Fruit fly (Drosophila melanogaster) whole organism, pupa: ENCODE data around the gene TTLL15.

Source experiments
- CG10348 ChIP-seq: fragments of 200-800 bp; sonication (Bioruptor generic); IDR thresholded peaks from 2 replicates; pipeline ENCODE4 v1.3.6; 2022; ENCODE audit warnings: missing biosample characterization, missing genetic modification characterization
- CG12605 ChIP-seq: fragments of 200-800 bp; sonication (Bioruptor generic); IDR thresholded peaks from 2 replicates; pipeline ENCODE4 v1.3.6; 2022; ENCODE audit warnings: missing biosample characterization, missing genetic modification characterization
- CG13204 ChIP-seq: fragments of 200-800 bp; sonication (Bioruptor generic); optimal IDR thresholded peaks from 2 replicates; lab custom pipeline; 2018; ENCODE audit warnings: missing biosample characterization, mild to moderate bottlenecking, missing genetic modification characterization, moderate library complexity
- CG14655 ChIP-seq: fragments of 200-800 bp; sonication (Bioruptor generic); optimal IDR thresholded peaks from 3 replicates; lab custom pipeline; 2017; ENCODE audit warnings: mild to moderate bottlenecking, missing biosample characterization, missing genetic modification reagents, missing genetic modification characterization
- CG15710 ChIP-seq: fragments of 200-800 bp; sonication (Bioruptor generic); optimal IDR thresholded peaks from 2 replicates; lab custom pipeline; 2018; ENCODE audit warnings: missing biosample characterization, mild to moderate bottlenecking, missing genetic modification characterization, moderate library complexity
- CG17806 ChIP-seq: fragments of 200-800 bp; sonication (Bioruptor generic); optimal IDR thresholded peaks from 2 replicates; lab custom pipeline; 2018; ENCODE audit warnings: missing biosample characterization, mild to moderate bottlenecking, missing genetic modification characterization, moderate library complexity
- CG32121 ChIP-seq: fragments of 200-800 bp; sonication (Bioruptor generic); IDR thresholded peaks from 2 replicates; pipeline ENCODE4 v1.3.6; 2022; ENCODE audit warnings: missing biosample characterization, missing genetic modification characterization
- CG34367 ChIP-seq: fragments of 200-800 bp; sonication (Bioruptor generic); optimal IDR thresholded peaks from 2 replicates; lab custom pipeline; 2018; ENCODE audit warnings: missing biosample characterization, mild to moderate bottlenecking, missing genetic modification characterization
- CG4496 ChIP-seq: fragments of 200-800 bp; sonication (Bioruptor generic); IDR thresholded peaks from 3 replicates; pipeline ENCODE4 v1.3.6; 2022; ENCODE audit warnings: missing biosample characterization, missing genetic modification characterization
- CG8159 ChIP-seq: fragments of 200-800 bp; sonication (Bioruptor generic); optimal IDR thresholded peaks from 3 replicates; lab custom pipeline; 2018; ENCODE audit warnings: missing biosample characterization, mild to moderate bottlenecking, missing genetic modification characterization, moderate library complexity
- CG8301 ChIP-seq: fragments of 200-800 bp; sonication (Bioruptor generic); optimal IDR thresholded peaks from 2 replicates; lab custom pipeline; 2018; ENCODE audit warnings: missing biosample characterization, mild to moderate bottlenecking, missing genetic modification characterization
- CG9948 ChIP-seq: fragments of 200-800 bp; sonication (Bioruptor generic); optimal IDR thresholded peaks from 2 replicates; lab custom pipeline; 2018; ENCODE audit warnings: missing biosample characterization, mild to moderate bottlenecking, missing genetic modification characterization, moderate library complexity
- D1 ChIP-seq: fragments of 200-800 bp; sonication (Bioruptor generic); optimal IDR thresholded peaks from 2 replicates; lab custom pipeline; 2018; ENCODE audit warnings: missing biosample characterization, mild to moderate bottlenecking, missing genetic modification characterization, moderate library complexity
- EcR ChIP-seq: fragments of 200-800 bp; sonication (Bioruptor generic); optimal IDR thresholded peaks from 3 replicates; lab custom pipeline; 2019; ENCODE audit warnings: missing biosample characterization, missing genetic modification characterization, mild to moderate bottlenecking, moderate library complexity, missing genetic modification reagents
- Ets98B ChIP-seq: fragments of 200-800 bp; sonication (Bioruptor generic); IDR thresholded peaks from 2 replicates; pipeline ENCODE4 v1.3.6; 2022; ENCODE audit warnings: missing biosample characterization, missing genetic modification characterization
- Pif1A ChIP-seq: fragments of 200-800 bp; sonication (Bioruptor generic); optimal IDR thresholded peaks from 3 replicates; lab custom pipeline; 2016; ENCODE audit warnings: missing biosample characterization, missing genetic modification characterization
- Pif1B ChIP-seq: fragments of 200-800 bp; sonication (Bioruptor generic); optimal IDR thresholded peaks from 3 replicates; lab custom pipeline; 2016; ENCODE audit warnings: missing biosample characterization, missing genetic modification characterization
- Snoo ChIP-seq: fragments of 200-800 bp; sonication (Bioruptor generic); optimal IDR thresholded peaks from 3 replicates; lab custom pipeline; 2017; ENCODE audit warnings: missing biosample characterization, mild to moderate bottlenecking, missing genetic modification characterization, inconsistent platforms
- fd96Ca ChIP-seq: fragments of 200-800 bp; sonication (Bioruptor generic); IDR thresholded peaks from 3 replicates; pipeline ENCODE4 v1.3.6; 2022; ENCODE audit warnings: missing biosample characterization, missing genetic modification characterization
- gl ChIP-seq: fragments of 200-800 bp; sonication (Bioruptor generic); optimal IDR thresholded peaks from 2 replicates; lab custom pipeline; 2018; ENCODE audit warnings: missing biosample characterization, mild to moderate bottlenecking, missing genetic modification characterization
- rn ChIP-seq: fragments of 200-800 bp; sonication (Bioruptor generic); IDR thresholded peaks from 2 replicates; pipeline ENCODE4 v1.3.6; 2022; ENCODE audit warnings: missing biosample characterization, missing genetic modification characterization

The TTLL15 gene

dm6 chr3R:10828688-10829087, 13.6 kb downstream of the TTLL15 start:
- TF ChIP-seq EcR (GFP tag; lab: Kevin White, UChicago) (no peak), CG12605 (no peak), Pif1A (no peak), CG4496 (GFP tag; lab: Robert Waterston, UW) (no peak), CG34367 (tag; lab: Kevin White, UChicago) (no peak), CG32121 (GFP tag; lab: Robert Waterston, UW) (no peak), CG13204 (no peak), fd96Ca (no peak), CG8159 (no peak), Pif1B (GFP tag; lab: Kevin White, UChicago) (no peak), Snoo (no peak), CG14655 (GFP tag; lab: Kevin White, UChicago) (no peak)

dm6 chr3R:10829746-10830145, 14.7 kb downstream of the TTLL15 start:
- TF ChIP-seq CG15710 (tag; lab: Kevin White, UChicago) (peak; percentile 77), Ets98B (GFP tag; lab: Robert Waterston, UW) (no peak), CG8301 (tag; lab: Kevin White, UChicago) (peak; percentile 54), EcR (GFP tag; lab: Kevin White, UChicago) (no peak), CG34367 (tag; lab: Kevin White, UChicago) (peak; percentile 70), CG9948 (tag; lab: Kevin White, UChicago) (peak; percentile 74), CG32121 (GFP tag; lab: Robert Waterston, UW) (no peak), gl (tag; lab: Kevin White, UChicago) (peak; percentile 23), CG17806 (tag; lab: Kevin White, UChicago) (peak; percentile 72), rn (GFP tag; lab: Robert Waterston, UW) (no peak), Pif1A (peak; percentile 42), CG14655 (GFP tag; lab: Kevin White, UChicago) (peak; percentile 67), CG10348 (no peak), CG13204 (no peak), D1 (tag; lab: Kevin White, UChicago) (no peak), Pif1B (GFP tag; lab: Kevin White, UChicago) (peak; percentile 14), CG4496 (GFP tag; lab: Robert Waterston, UW) (no peak), CG8159 (peak; percentile 80)

dm6 chr3R:10832526-10833165, 17.6 kb downstream of the TTLL15 start:
- TF ChIP-seq EcR (GFP tag; lab: Kevin White, UChicago), result no peak
- TF ChIP-seq CG4496 (GFP tag; lab: Robert Waterston, UW), result peak; percentile 96
- TF ChIP-seq CG9948 (tag; lab: Kevin White, UChicago), result peak; percentile 89
- peak; percentile 92 for TF ChIP-seq Pif1A
- TF ChIP-seq CG10348, result peak; percentile 38; the same call in 1 of the 2 replicates
- peak; percentile 91 for TF ChIP-seq CG8159
- TF ChIP-seq CG17806 (tag; lab: Kevin White, UChicago), result peak; percentile 94
- peak; percentile 91 for TF ChIP-seq gl (tag; lab: Kevin White, UChicago)
- TF ChIP-seq rn (GFP tag; lab: Robert Waterston, UW), result peak; percentile 79
- peak; percentile 90 for TF ChIP-seq Ets98B (GFP tag; lab: Robert Waterston, UW)
- TF ChIP-seq CG34367 (tag; lab: Kevin White, UChicago), result peak; percentile 62
- peak; percentile 72 for TF ChIP-seq D1 (tag; lab: Kevin White, UChicago)
- peak; percentile 96 for TF ChIP-seq CG14655 (GFP tag; lab: Kevin White, UChicago)
- peak; percentile 73 for TF ChIP-seq CG15710 (tag; lab: Kevin White, UChicago)
- TF ChIP-seq CG32121 (GFP tag; lab: Robert Waterston, UW), result peak; percentile 93
- TF ChIP-seq CG13204, result peak; percentile 37
- TF ChIP-seq Snoo, result peak; percentile 27
- peak; percentile 88 for TF ChIP-seq Pif1B (GFP tag; lab: Kevin White, UChicago)
- TF ChIP-seq fd96Ca, result peak; percentile 97
- TF ChIP-seq CG12605, result peak; percentile 77
- peak; percentile 96 for TF ChIP-seq CG8301 (tag; lab: Kevin White, UChicago)

dm6 chr3R:10834893-10835292, 19.8 kb downstream of the TTLL15 start:
- peak; percentile 92 for TF ChIP-seq gl (tag; lab: Kevin White, UChicago)
- TF ChIP-seq CG15710 (tag; lab: Kevin White, UChicago), result peak; percentile 94
- TF ChIP-seq CG17806 (tag; lab: Kevin White, UChicago), result peak; percentile 94
- peak; percentile 95 for TF ChIP-seq CG34367 (tag; lab: Kevin White, UChicago)
- TF ChIP-seq CG12605, result peak; percentile 96
- TF ChIP-seq D1 (tag; lab: Kevin White, UChicago), result peak; percentile 68
- peak; percentile 97 for TF ChIP-seq CG4496 (GFP tag; lab: Robert Waterston, UW)
- TF ChIP-seq Snoo, result peak; percentile 96
- TF ChIP-seq CG13204, result peak; percentile 96
- TF ChIP-seq CG14655 (GFP tag; lab: Kevin White, UChicago), result peak; percentile 96
- peak; percentile 93 for TF ChIP-seq CG32121 (GFP tag; lab: Robert Waterston, UW)
- peak; percentile 75 for TF ChIP-seq CG10348
- TF ChIP-seq rn (GFP tag; lab: Robert Waterston, UW), result peak; percentile 92
- peak; percentile 96 for TF ChIP-seq Pif1A
- peak; percentile 67 for TF ChIP-seq EcR (GFP tag; lab: Kevin White, UChicago)
- peak; percentile 96 for TF ChIP-seq Pif1B (GFP tag; lab: Kevin White, UChicago)
- TF ChIP-seq fd96Ca, result peak; percentile 97
- TF ChIP-seq CG9948 (tag; lab: Kevin White, UChicago), result peak; percentile 94
- peak; percentile 96 for TF ChIP-seq Ets98B (GFP tag; lab: Robert Waterston, UW)
- peak; percentile 93 for TF ChIP-seq CG8159
- TF ChIP-seq CG8301 (tag; lab: Kevin White, UChicago), result peak; percentile 96

- TF ChIP-seq CG8301 (tag; lab: Kevin White, UChicago), result no peak
- TF ChIP-seq CG17806 (tag; lab: Kevin White, UChicago), result no peak
- TF ChIP-seq CG15710 (tag; lab: Kevin White, UChicago), result no peak
- no peak for TF ChIP-seq Pif1A
- TF ChIP-seq EcR (GFP tag; lab: Kevin White, UChicago), result no peak
- no peak for TF ChIP-seq CG8159
- no peak for TF ChIP-seq CG14655 (GFP tag; lab: Kevin White, UChicago)
- TF ChIP-seq CG9948 (tag; lab: Kevin White, UChicago), result no peak
- TF ChIP-seq CG12605, result no peak
- no peak for TF ChIP-seq rn (GFP tag; lab: Robert Waterston, UW)
- TF ChIP-seq Pif1B (GFP tag; lab: Kevin White, UChicago), result no peak
- no peak for TF ChIP-seq CG13204
- TF ChIP-seq CG10348, result no peak
- TF ChIP-seq Snoo, result no peak
- TF ChIP-seq D1 (tag; lab: Kevin White, UChicago), result no peak
- no peak for TF ChIP-seq gl (tag; lab: Kevin White, UChicago)
- TF ChIP-seq Ets98B (GFP tag; lab: Robert Waterston, UW), result no peak
- no peak for TF ChIP-seq CG32121 (GFP tag; lab: Robert Waterston, UW)
- TF ChIP-seq CG34367 (tag; lab: Kevin White, UChicago), result no peak
- no peak for TF ChIP-seq CG4496 (GFP tag; lab: Robert Waterston, UW)
Observed at dm6 chr3R:10836924-10837323, 21.8 kb downstream of the TTLL15 start.
